Worm (Caenorhabditis elegans) whole organism, mixed stage, embryonic: ENCODE data around the gene T20G5.9.

Source experiments
- ces-1 ChIP-seq: fragments of 150-350 bp; optimal IDR thresholded peaks from 2 replicates; lab custom pipeline; 2014; ENCODE audit warnings: missing biosample characterization, missing genetic modification reagents, missing genetic modification characterization
- lin-32 ChIP-seq: fragments of 200-800 bp; sonication (Bioruptor generic); optimal IDR thresholded peaks from 2 replicates; lab custom pipeline; 2018; ENCODE audit warnings: mild to moderate bottlenecking, missing genetic modification characterization, missing compliant biosample characterization
- lsy-2 ChIP-seq: fragments of 150-350 bp; optimal IDR thresholded peaks from 2 replicates; lab custom pipeline; 2014; ENCODE audit warnings: missing biosample characterization, missing genetic modification characterization
- mep-1 ChIP-seq: fragments of 150-350 bp; optimal IDR thresholded peaks from 2 replicates; lab custom pipeline; 2017; ENCODE audit warnings: missing biosample characterization, missing genetic modification reagents, missing genetic modification characterization, inconsistent platforms
- nhr-28 ChIP-seq: fragments of 150-350 bp; optimal IDR thresholded peaks from 2 replicates; lab custom pipeline; 2014; ENCODE audit warnings: missing biosample characterization, missing genetic modification characterization
- pha-4 ChIP-seq: fragments of 150-350 bp; optimal IDR thresholded peaks from 2 replicates; lab custom pipeline; 2018; ENCODE audit warnings: missing biosample characterization, missing genetic modification reagents, missing genetic modification characterization
- snpc-4 ChIP-seq: fragments of 150-350 bp; optimal IDR thresholded peaks from 2 replicates; lab custom pipeline; 2014; ENCODE audit warnings: missing biosample characterization, missing genetic modification characterization
- ztf-11 ChIP-seq: fragments of 150-350 bp; optimal IDR thresholded peaks from 2 replicates; lab custom pipeline; 2014; ENCODE audit warnings: missing biosample characterization, missing genetic modification characterization

DNA sequence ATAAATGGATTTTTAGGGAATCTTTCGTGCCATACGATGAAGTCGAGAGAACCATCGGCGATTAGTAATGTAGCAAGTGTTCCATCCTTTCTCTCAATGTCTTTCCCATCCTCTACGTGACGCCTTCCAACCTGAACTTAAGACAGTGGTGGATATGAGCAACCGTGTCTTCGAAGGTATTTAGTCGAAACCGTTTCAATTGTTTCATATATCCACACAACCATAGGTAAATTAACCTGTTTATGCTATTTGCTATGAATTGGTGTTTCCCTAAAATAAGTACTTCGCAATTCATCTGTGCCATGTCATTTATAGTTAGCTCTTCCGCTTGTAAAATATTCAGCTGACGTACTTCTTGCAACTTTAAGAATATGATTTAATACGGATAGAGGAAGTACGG lies 13.7 kb upstream of the T20G5.9 start:
- no peak for TF ChIP-seq lsy-2 (tag; lab: Kevin White, UChicago)
- no peak for TF ChIP-seq pha-4 (tag; lab: Kevin White, UChicago)
- no peak for TF ChIP-seq nhr-28 (tag; lab: Kevin White, UChicago)
- TF ChIP-seq ztf-11 (tag; lab: Kevin White, UChicago), result no peak
- TF ChIP-seq snpc-4 (tag; lab: Kevin White, UChicago), result no peak
- TF ChIP-seq ces-1 (GFP tag; lab: Kevin White, UChicago), result no peak
- TF ChIP-seq lin-32 (GFP tag; lab: Kevin White, UChicago), result no peak
- TF ChIP-seq mep-1 (tag; lab: Kevin White, UChicago), result no peak
